Fruit fly (Drosophila melanogaster) S2 (cell line): ENCODE results near the gene CG32982.

Experiments used
- CG8478 ChIP-seq: fragments of >200 bp; optimal IDR thresholded peaks from 2 replicates; lab custom pipeline; 2018
- CTCF ChIP-seq, 2 experiments: fragments of >200 bp; optimal IDR thresholded peaks; 2 replicates each; lab custom pipeline; 2018

The CG32982 gene

DNA sequence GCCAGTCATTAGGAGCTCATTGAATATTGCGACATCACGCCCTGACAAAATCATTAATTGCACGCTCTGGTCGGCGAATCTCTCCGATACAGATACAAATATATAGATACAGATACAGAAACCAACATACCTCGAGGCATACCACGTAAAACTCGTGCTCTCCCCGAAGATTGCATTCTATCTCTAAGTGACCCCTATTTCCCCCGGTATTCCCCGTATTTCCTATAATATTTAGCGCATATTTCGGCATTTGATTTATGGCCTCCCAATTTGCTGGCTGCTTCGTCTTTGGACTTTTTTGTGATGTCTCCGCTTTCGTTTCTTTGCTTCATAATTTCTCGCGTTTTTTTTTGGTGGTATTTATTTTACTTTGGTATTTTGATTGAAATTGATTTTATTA, 66.8 kb downstream of the CG32982 start:
- TF ChIP-seq CTCF (optimal IDR thresholded peaks at IDR 0.05; lab: Kevin White, UChicago) (no peak), CG8478 (lab: Kevin White, UChicago) (no peak)

DNA sequence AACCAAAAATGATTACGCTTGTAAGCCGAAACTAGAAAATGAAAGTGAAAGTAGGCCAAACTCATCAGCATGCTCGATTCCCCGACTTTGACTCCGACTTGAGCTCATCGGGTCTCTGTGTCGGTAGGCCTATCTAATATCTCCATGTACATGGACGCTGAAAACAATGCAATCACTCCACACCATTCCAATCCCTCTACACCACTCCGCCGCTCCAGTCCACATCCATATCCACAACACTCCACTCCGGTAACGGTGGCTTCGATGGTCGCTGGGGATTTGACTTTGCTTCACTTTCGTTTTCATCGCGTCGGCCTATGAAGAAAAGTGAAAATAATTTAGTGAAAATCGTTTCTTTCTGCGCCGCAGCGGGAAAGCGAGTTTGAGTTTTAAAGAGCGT, 68.1 kb downstream of the CG32982 start:
- TF ChIP-seq CTCF (optimal IDR thresholded peaks at IDR 0.05; lab: Kevin White, UChicago) = no peak
- no peak for TF ChIP-seq CG8478 (lab: Kevin White, UChicago)

DNA sequence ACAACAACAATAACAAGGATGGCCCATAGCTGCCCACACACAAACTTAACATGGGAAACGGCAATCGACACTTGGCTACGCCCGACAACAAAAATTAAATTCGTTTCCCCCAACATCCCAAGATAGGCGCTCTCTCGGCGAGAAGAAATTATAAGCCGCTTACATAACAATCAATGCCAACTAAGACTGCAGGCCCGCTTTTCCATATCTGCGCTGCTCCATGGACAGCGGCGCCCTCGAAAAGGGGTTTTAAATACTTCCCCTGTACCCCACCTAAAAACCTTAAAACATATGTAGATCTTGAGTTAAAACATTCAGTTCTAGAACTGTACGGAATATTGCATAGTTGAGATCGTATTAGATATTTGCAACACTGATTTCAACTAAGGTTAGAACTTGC, 69.1 kb downstream of the CG32982 start:
- no peak for TF ChIP-seq CTCF (optimal IDR thresholded peaks at IDR 0.05; lab: Kevin White, UChicago)
- no peak for TF ChIP-seq CG8478 (lab: Kevin White, UChicago)

DNA sequence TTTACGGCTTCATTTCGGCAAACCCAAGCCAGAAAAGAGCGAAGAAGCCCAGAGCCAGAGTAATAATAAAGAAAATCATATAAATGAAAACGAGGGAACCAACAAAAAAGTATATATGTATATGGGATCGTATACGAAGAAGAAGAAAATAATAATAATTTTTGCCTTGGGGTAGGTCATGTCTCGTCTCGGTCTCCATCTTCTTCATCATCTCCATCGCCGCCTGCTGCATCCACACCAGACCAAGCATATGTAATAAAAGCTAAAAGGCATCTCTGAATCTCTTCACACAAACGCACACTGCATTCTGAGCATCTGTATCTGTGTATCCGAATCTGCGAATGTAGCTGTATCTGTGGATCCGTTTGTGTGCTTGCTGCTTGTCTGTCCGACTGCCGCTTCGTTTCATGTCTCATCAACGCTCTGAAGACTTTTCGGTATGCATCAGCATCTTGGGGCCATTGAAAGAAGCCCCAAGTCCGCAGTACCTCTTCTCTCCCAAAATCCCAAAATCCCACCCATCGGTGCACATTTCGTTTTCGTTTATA, 72.9 kb downstream of the CG32982 start:
- TF ChIP-seq CG8478 (lab: Kevin White, UChicago) = no peak
- TF ChIP-seq CTCF (optimal IDR thresholded peaks at IDR 0.05; lab: Kevin White, UChicago) = no peak

dm6 chr2L:9203401-9203800, 77.9 kb downstream of the CG32982 start:
- peak in 1 of 2 experiments; percentile 39 for TF ChIP-seq CTCF (optimal IDR thresholded peaks at IDR 0.05; lab: Kevin White, UChicago)
- no peak for TF ChIP-seq CG8478 (lab: Kevin White, UChicago)

dm6 chr2L:9205133-9205615, 79.6 kb downstream of the CG32982 start:
- TF ChIP-seq CTCF (optimal IDR thresholded peaks at IDR 0.05; lab: Kevin White, UChicago) (no peak), CG8478 (lab: Kevin White, UChicago) (no peak)

dm6 chr2L:9206401-9206800, 80.9 kb downstream of the CG32982 start:
- TF ChIP-seq CTCF (optimal IDR thresholded peaks at IDR 0.05; lab: Kevin White, UChicago) (no peak), CG8478 (lab: Kevin White, UChicago) (no peak)

DNA sequence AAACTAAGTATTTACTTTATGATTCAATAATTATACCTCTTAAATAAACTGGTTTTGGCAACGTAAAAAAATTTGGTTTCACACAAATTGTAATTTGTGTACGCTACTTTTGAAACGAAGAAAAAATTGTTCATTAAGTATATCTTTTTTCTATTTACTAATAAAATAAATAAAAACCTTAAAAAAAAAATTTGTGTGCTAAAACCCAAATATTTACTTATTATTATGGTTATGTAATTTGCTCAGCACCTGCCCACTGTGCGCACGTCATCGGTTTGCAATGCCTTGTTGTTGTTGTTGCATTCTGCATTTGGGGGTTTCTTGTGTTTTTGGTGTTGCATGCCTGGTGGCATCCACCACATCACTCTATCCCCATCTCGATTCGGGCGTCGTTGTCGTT, 81.6 kb downstream of the CG32982 start:
- no peak for TF ChIP-seq CG8478 (lab: Kevin White, UChicago)
- no peak for TF ChIP-seq CTCF (optimal IDR thresholded peaks at IDR 0.05; lab: Kevin White, UChicago)

- no peak for TF ChIP-seq CTCF (optimal IDR thresholded peaks at IDR 0.05; lab: Kevin White, UChicago)
- no peak for TF ChIP-seq CG8478 (lab: Kevin White, UChicago)
Measured at dm6 chr2L:9210864-9211701, 85.5 kb downstream of the CG32982 start.
